Fruit fly (Drosophila melanogaster) whole organism, adult: ENCODE data around the gene TTLL6B.

Experiments used
- CG11617 ChIP-seq: fragments of 200-800 bp; sonication (Bioruptor generic); optimal IDR thresholded peaks from 2 replicates; lab custom pipeline; 2017; ENCODE audit warnings: mild to moderate bottlenecking, missing biosample characterization, missing genetic modification reagents, missing genetic modification characterization
- CG12768 ChIP-seq: fragments of 200-800 bp; sonication (Bioruptor generic); optimal IDR thresholded peaks from 2 replicates; lab custom pipeline; 2017; ENCODE audit warnings: missing biosample characterization, missing genetic modification characterization, mild to moderate bottlenecking, moderate library complexity, missing genetic modification reagents
- CG14711 ChIP-seq: fragments of 200-800 bp; sonication (Bioruptor generic); optimal IDR thresholded peaks from 2 replicates; lab custom pipeline; 2018; ENCODE audit warnings: missing biosample characterization, mild to moderate bottlenecking, missing genetic modification characterization, moderate library complexity
- CG1620 ChIP-seq: fragments of 200-800 bp; sonication (Bioruptor generic); optimal IDR thresholded peaks from 2 replicates; lab custom pipeline; 2016; ENCODE audit warnings: missing biosample characterization, missing genetic modification characterization
- CG33017 ChIP-seq: fragments of 200-800 bp; sonication (Bioruptor generic); optimal IDR thresholded peaks from 2 replicates; lab custom pipeline; 2018; ENCODE audit warnings: missing biosample characterization, mild to moderate bottlenecking, missing genetic modification characterization, moderate library complexity
- CG5204 ChIP-seq: fragments of 200-800 bp; sonication (Bioruptor generic); optimal IDR thresholded peaks from 2 replicates; lab custom pipeline; 2016; ENCODE audit warnings: missing biosample characterization, missing genetic modification characterization
- CG7045 ChIP-seq: fragments of 200-800 bp; sonication (Bioruptor generic); optimal IDR thresholded peaks from 2 replicates; lab custom pipeline; 2017; ENCODE audit warnings: missing biosample characterization, mild to moderate bottlenecking, missing genetic modification characterization
- CG7101 ChIP-seq: fragments of 200-800 bp; sonication (Bioruptor generic); optimal IDR thresholded peaks from 2 replicates; lab custom pipeline; 2018; ENCODE audit warnings: missing biosample characterization, mild to moderate bottlenecking, missing genetic modification characterization, moderate library complexity
- Clk ChIP-seq: fragments of 200-800 bp; sonication (Bioruptor generic); optimal IDR thresholded peaks from 2 replicates; lab custom pipeline; 2017; ENCODE audit warnings: missing biosample characterization, missing genetic modification characterization
- Crg-1 ChIP-seq: fragments of 200-800 bp; sonication (Bioruptor generic); optimal IDR thresholded peaks from 2 replicates; lab custom pipeline; 2016; ENCODE audit warnings: missing biosample characterization, missing genetic modification characterization
- Hr96 ChIP-seq: fragments of 200-800 bp; sonication (Bioruptor generic); optimal IDR thresholded peaks from 2 replicates; lab custom pipeline; 2016; ENCODE audit warnings: missing biosample characterization, missing genetic modification characterization
- Mnt ChIP-seq: fragments of 200-800 bp; sonication (Bioruptor generic); optimal IDR thresholded peaks from 2 replicates; lab custom pipeline; 2016; ENCODE audit warnings: missing biosample characterization, mild to moderate bottlenecking, missing genetic modification characterization
- bab1 ChIP-seq: fragments of 200-800 bp; sonication (Bioruptor generic); optimal IDR thresholded peaks from 3 replicates; lab custom pipeline; 2019; ENCODE audit warnings: missing biosample characterization, mild to moderate bottlenecking, missing genetic modification characterization, moderate library complexity
- cic ChIP-seq: fragments of 200-800 bp; sonication (Bioruptor generic); optimal IDR thresholded peaks from 2 replicates; lab custom pipeline; 2017; ENCODE audit warnings: missing biosample characterization, mild to moderate bottlenecking, missing genetic modification characterization, moderate library complexity
- cnc ChIP-seq, 2 experiments: fragments of >200 bp; optimal IDR thresholded peaks; 2 replicates each; lab custom pipeline; 2017
- kay ChIP-seq: fragments of 200-800 bp; sonication (Bioruptor generic); peaks from one replicate; lab custom pipeline; 2016; ENCODE audit warnings: missing biosample characterization, missing genetic modification characterization, borderline replicate concordance
- ovo ChIP-seq: fragments of 200-800 bp; sonication (Bioruptor generic); optimal IDR thresholded peaks from 2 replicates; lab custom pipeline; 2016; ENCODE audit warnings: missing biosample characterization, missing genetic modification characterization
- pad ChIP-seq: fragments of 200-800 bp; sonication (Bioruptor generic); optimal IDR thresholded peaks from 3 replicates; lab custom pipeline; 2017; ENCODE audit warnings: missing biosample characterization, missing genetic modification characterization, mild to moderate bottlenecking, moderate library complexity, missing genetic modification reagents
- tj ChIP-seq: fragments of 200-800 bp; sonication (Bioruptor generic); optimal IDR thresholded peaks from 3 replicates; lab custom pipeline; 2017; ENCODE audit warnings: missing biosample characterization, mild to moderate bottlenecking, missing genetic modification characterization, moderate library complexity
- toe ChIP-seq: fragments of 200-800 bp; sonication (Bioruptor generic); optimal IDR thresholded peaks from 2 replicates; lab custom pipeline; 2016; ENCODE audit warnings: missing biosample characterization, missing genetic modification characterization

The TTLL6B gene

DNA sequence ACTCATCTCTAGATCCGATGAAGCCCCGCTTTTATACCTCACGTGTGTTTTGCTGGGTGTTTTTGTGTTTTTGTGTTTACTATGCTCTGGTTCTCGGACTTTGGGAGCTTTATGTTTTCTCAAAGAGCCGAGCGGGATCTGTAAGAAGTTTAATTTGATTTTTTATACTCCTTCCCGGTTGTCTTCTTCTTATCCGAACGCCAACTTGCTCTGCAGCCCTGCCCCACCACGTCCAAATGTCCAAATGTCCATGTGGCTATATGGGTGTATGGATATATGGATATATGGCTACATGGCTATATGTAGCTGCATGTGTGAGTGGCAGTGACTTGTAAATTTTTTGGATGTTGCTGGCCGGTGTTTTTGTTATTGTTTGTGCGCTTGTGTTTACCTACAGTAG lies 32.0 kb downstream of the TTLL6B start:
- TF ChIP-seq CG33017 (no peak), CG7101 (tag; lab: Kevin White, UChicago) (no peak), cnc (optimal IDR thresholded peaks at IDR 0.05; lab: Kevin White, UChicago) (no peak), tj (GFP tag; lab: Kevin White, UChicago) (no peak)

DNA sequence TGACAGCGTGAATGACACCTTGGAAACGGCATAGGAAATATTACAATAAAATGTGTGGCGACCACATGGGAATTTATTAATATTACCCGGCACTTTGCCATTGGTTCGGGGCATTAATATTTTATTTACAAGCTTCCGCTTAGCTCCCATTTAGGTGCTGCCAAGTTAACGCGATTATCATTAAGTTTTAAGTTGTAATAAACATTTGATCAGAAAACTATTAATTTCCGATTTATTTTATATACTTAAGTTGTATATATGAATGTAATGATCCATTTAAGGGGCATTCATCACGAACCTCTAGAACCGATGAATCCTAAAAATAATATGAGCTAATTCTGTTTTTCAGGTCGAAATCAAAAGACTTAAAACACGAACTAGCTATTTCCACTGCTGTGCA lies 32.5 kb downstream of the TTLL6B start:
- TF ChIP-seq CG14711 (tag; lab: Kevin White, UChicago) (no peak), CG7045 (GFP tag; lab: Kevin White, UChicago) (no peak), bab1 (GFP tag; lab: Kevin White, UChicago) (no peak), Mnt (no peak), cic (no peak), Crg-1 (GFP tag; lab: Kevin White, UChicago) (no peak), CG1620 (GFP tag; lab: Kevin White, UChicago) (no peak), pad (GFP tag; lab: Kevin White, UChicago) (no peak), tj (GFP tag; lab: Kevin White, UChicago) (no peak), Hr96 (GFP tag; lab: Kevin White, UChicago) (no peak), toe (GFP tag; lab: Kevin White, UChicago) (no peak), CG11617 (no peak), CG5204 (no peak), Clk (no peak), ovo (GFP tag; lab: Kevin White, UChicago) (no peak)

DNA sequence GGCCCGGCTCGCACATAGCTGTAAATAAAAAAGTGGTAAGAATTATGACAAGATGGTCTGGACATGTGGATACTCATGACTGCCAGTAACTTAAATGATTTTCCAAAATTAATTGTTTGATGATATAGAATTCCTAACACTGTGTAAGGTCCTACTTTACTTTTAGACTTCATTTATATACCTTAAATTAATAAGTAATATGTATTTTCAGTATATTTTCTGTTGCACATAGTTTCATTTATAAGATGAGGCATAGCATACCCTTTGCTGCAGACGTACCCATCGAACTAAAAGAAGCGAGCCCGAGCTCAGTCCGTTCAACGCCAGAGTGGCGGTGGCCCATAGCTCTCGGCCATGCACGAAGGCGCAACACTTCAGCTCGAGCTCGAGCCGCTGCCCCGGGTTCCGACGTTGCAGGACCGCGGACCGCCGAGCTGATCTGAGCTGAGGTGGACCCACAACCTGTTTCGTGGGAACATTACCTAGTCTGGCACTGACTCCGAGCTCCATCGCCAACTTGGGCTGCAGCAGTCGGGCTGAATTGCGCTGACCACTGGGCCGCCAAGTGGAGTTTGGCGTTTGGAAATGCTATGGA lies 33.2 kb downstream of the TTLL6B start:
- no peak for TF ChIP-seq pad (GFP tag; lab: Kevin White, UChicago)
- no peak for TF ChIP-seq CG5204
- no peak for TF ChIP-seq Mnt
- TF ChIP-seq CG7101 (tag; lab: Kevin White, UChicago) = no peak
- no peak for TF ChIP-seq bab1 (GFP tag; lab: Kevin White, UChicago)
- no peak for TF ChIP-seq Crg-1 (GFP tag; lab: Kevin White, UChicago)
- no peak for TF ChIP-seq CG7045 (GFP tag; lab: Kevin White, UChicago)
- TF ChIP-seq CG14711 (tag; lab: Kevin White, UChicago) = no peak
- TF ChIP-seq cic = no peak
- TF ChIP-seq kay (GFP tag; lab: Kevin White, UChicago) = no peak
- TF ChIP-seq tj (GFP tag; lab: Kevin White, UChicago) = no peak
- TF ChIP-seq toe (GFP tag; lab: Kevin White, UChicago) = no peak
- TF ChIP-seq Hr96 (GFP tag; lab: Kevin White, UChicago) = no peak
- no peak for TF ChIP-seq CG33017
- TF ChIP-seq CG11617 = no peak
- no peak for TF ChIP-seq CG1620 (GFP tag; lab: Kevin White, UChicago)

DNA sequence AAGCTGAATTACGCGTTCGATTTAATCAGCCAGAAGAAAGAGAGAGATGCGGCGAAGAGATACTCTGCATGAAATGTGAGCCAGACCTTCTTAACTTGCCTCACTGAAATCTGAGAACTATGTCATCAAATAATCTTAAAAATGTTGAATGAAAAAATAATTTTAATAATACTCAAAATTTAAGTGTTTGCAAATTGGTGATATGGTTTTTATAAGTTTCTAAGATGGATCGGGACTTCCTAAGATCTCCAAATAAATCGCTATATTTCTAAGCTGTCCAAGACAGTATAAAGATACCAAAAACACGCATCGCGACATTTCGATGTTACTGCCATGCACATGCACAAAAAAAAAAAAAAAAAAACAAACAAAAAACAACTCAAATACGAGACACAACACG lies 35.9 kb downstream of the TTLL6B start:
- TF ChIP-seq CG7101 (tag; lab: Kevin White, UChicago) (no peak), Mnt (no peak), pad (GFP tag; lab: Kevin White, UChicago) (no peak), Clk (no peak), CG7045 (GFP tag; lab: Kevin White, UChicago) (no peak), CG12768 (GFP tag; lab: Kevin White, UChicago) (no peak), kay (GFP tag; lab: Kevin White, UChicago) (no peak), CG5204 (no peak), CG14711 (tag; lab: Kevin White, UChicago) (no peak)

DNA sequence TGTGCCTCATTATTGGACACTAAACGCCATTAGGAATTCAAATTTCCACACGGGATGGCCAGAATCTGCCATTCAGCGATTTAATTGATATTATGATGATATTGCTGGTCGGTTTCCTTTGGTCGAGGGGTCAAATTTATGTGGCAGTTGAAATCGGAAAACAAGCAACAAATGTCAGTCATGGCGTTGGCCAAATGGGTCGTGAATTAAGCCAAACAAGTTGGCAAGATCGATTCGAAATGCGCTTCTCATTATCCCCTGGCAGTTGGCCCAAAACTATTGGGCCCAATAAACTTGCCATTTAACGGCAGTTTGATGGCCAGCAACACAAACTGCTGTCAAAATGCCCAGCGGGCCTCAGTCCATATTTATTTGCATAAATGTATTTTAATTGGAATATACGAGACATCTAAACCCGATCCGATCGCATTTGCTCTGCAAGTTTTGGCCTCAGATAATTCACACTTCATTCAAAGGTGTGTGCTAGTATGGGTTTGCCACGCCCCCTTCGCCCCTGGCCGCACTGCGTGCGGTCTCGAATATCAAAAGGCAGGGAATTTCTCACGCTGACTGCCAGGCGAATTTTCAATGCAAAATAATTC lies 37.7 kb downstream of the TTLL6B start:
- TF ChIP-seq CG14711 (tag; lab: Kevin White, UChicago) = no peak
- TF ChIP-seq cnc (optimal IDR thresholded peaks at IDR 0.05; lab: Kevin White, UChicago) = no peak
- no peak for TF ChIP-seq kay (GFP tag; lab: Kevin White, UChicago)
- no peak for TF ChIP-seq CG1620 (GFP tag; lab: Kevin White, UChicago)
- no peak for TF ChIP-seq CG33017
- TF ChIP-seq toe (GFP tag; lab: Kevin White, UChicago) = no peak
- no peak for TF ChIP-seq Mnt
- no peak for TF ChIP-seq bab1 (GFP tag; lab: Kevin White, UChicago)
- no peak for TF ChIP-seq CG5204

DNA sequence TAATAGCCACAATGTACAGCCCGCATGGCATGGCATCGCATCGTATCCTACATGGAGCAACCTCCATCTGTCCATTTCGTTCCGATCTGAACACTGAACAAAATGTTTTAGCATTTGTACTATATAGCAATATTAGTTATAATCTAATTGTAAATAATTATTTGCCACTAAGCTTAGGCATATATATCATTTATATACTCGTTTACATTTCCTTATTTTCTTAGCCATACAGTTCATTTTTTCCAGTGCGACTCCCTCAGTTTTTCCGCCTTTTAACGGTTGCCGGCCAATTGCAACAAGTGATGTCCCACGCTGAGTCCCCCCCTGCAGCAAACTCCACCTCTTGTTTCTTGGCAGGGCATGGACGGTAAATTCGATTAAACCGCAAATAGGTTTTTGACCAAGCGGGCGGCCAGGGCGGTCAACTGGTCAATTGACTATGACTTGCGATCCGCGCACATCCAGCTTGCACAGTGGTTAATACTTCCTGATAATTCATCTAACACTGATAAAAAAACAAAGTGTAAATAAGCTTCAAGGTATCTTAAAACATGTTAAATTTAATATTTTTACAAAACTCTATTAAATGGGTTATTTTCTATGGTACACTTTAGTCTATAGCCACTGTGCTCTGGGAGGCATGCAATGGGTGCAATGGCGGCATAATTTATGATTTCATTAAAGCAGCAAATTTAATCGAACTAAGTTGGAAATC lies 41.1 kb downstream of the TTLL6B start:
- TF ChIP-seq CG5204 = no peak

DNA sequence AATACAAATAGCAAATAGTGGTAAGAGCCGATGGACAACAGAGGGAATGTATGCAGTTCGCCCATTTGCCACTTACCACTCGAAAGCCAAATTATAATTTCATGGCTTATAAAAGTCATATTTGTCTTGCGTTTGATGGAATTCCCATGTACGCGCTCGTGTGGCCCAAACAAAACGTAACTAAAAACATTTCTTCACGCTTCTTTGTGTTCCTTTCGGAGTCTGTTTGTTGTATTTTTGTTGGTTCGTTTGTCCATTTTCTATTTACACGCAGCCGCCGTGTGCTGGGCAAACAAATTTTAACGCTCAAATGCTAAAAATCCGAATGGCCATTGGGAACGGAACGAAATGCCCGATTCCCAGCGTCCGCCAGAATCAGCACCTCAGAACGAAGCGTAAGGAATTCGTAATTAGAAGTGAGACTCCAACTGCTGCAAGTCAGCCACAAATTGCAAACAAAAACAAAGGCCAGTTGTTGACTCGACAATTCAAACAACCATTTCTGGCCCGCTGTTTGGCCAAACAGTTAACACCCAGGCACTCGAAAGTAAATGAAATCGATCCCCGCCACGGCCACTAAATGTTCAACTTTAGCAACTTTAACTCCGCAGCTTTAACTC lies 42.0 kb downstream of the TTLL6B start:
- TF ChIP-seq cnc (optimal IDR thresholded peaks at IDR 0.05; lab: Kevin White, UChicago) = no peak
- no peak for TF ChIP-seq ovo (GFP tag; lab: Kevin White, UChicago)
- TF ChIP-seq CG12768 (GFP tag; lab: Kevin White, UChicago) = no peak
- TF ChIP-seq bab1 (GFP tag; lab: Kevin White, UChicago) = no peak
- TF ChIP-seq CG14711 (tag; lab: Kevin White, UChicago) = no peak
- TF ChIP-seq cic = no peak
- TF ChIP-seq CG1620 (GFP tag; lab: Kevin White, UChicago) = no peak
- TF ChIP-seq CG7045 (GFP tag; lab: Kevin White, UChicago) = no peak
- no peak for TF ChIP-seq Clk
